Fruit fly (Drosophila melanogaster) whole organism, pupa: ENCODE data around the gene Edc3.

Source experiments
- CG10348 ChIP-seq: fragments of 200-800 bp; sonication (Bioruptor generic); IDR thresholded peaks from 2 replicates; pipeline ENCODE4 v1.3.6; 2022; ENCODE audit warnings: missing biosample characterization, missing genetic modification characterization
- CG12605 ChIP-seq: fragments of 200-800 bp; sonication (Bioruptor generic); IDR thresholded peaks from 2 replicates; pipeline ENCODE4 v1.3.6; 2022; ENCODE audit warnings: missing biosample characterization, missing genetic modification characterization
- CG13204 ChIP-seq: fragments of 200-800 bp; sonication (Bioruptor generic); optimal IDR thresholded peaks from 2 replicates; lab custom pipeline; 2018; ENCODE audit warnings: missing biosample characterization, mild to moderate bottlenecking, missing genetic modification characterization, moderate library complexity
- CG14655 ChIP-seq: fragments of 200-800 bp; sonication (Bioruptor generic); optimal IDR thresholded peaks from 3 replicates; lab custom pipeline; 2017; ENCODE audit warnings: mild to moderate bottlenecking, missing biosample characterization, missing genetic modification reagents, missing genetic modification characterization
- CG15710 ChIP-seq: fragments of 200-800 bp; sonication (Bioruptor generic); optimal IDR thresholded peaks from 2 replicates; lab custom pipeline; 2018; ENCODE audit warnings: missing biosample characterization, mild to moderate bottlenecking, missing genetic modification characterization, moderate library complexity
- CG17806 ChIP-seq: fragments of 200-800 bp; sonication (Bioruptor generic); optimal IDR thresholded peaks from 2 replicates; lab custom pipeline; 2018; ENCODE audit warnings: missing biosample characterization, mild to moderate bottlenecking, missing genetic modification characterization, moderate library complexity
- CG32121 ChIP-seq: fragments of 200-800 bp; sonication (Bioruptor generic); IDR thresholded peaks from 2 replicates; pipeline ENCODE4 v1.3.6; 2022; ENCODE audit warnings: missing biosample characterization, missing genetic modification characterization
- CG34367 ChIP-seq: fragments of 200-800 bp; sonication (Bioruptor generic); optimal IDR thresholded peaks from 2 replicates; lab custom pipeline; 2018; ENCODE audit warnings: missing biosample characterization, mild to moderate bottlenecking, missing genetic modification characterization
- CG4496 ChIP-seq: fragments of 200-800 bp; sonication (Bioruptor generic); IDR thresholded peaks from 3 replicates; pipeline ENCODE4 v1.3.6; 2022; ENCODE audit warnings: missing biosample characterization, missing genetic modification characterization
- CG8159 ChIP-seq: fragments of 200-800 bp; sonication (Bioruptor generic); optimal IDR thresholded peaks from 3 replicates; lab custom pipeline; 2018; ENCODE audit warnings: missing biosample characterization, mild to moderate bottlenecking, missing genetic modification characterization, moderate library complexity
- CG8301 ChIP-seq: fragments of 200-800 bp; sonication (Bioruptor generic); optimal IDR thresholded peaks from 2 replicates; lab custom pipeline; 2018; ENCODE audit warnings: missing biosample characterization, mild to moderate bottlenecking, missing genetic modification characterization
- CG9948 ChIP-seq: fragments of 200-800 bp; sonication (Bioruptor generic); optimal IDR thresholded peaks from 2 replicates; lab custom pipeline; 2018; ENCODE audit warnings: missing biosample characterization, mild to moderate bottlenecking, missing genetic modification characterization, moderate library complexity
- D1 ChIP-seq: fragments of 200-800 bp; sonication (Bioruptor generic); optimal IDR thresholded peaks from 2 replicates; lab custom pipeline; 2018; ENCODE audit warnings: missing biosample characterization, mild to moderate bottlenecking, missing genetic modification characterization, moderate library complexity
- EcR ChIP-seq: fragments of 200-800 bp; sonication (Bioruptor generic); optimal IDR thresholded peaks from 3 replicates; lab custom pipeline; 2019; ENCODE audit warnings: missing biosample characterization, missing genetic modification characterization, mild to moderate bottlenecking, moderate library complexity, missing genetic modification reagents
- Ets98B ChIP-seq: fragments of 200-800 bp; sonication (Bioruptor generic); IDR thresholded peaks from 2 replicates; pipeline ENCODE4 v1.3.6; 2022; ENCODE audit warnings: missing biosample characterization, missing genetic modification characterization
- Pif1A ChIP-seq: fragments of 200-800 bp; sonication (Bioruptor generic); optimal IDR thresholded peaks from 3 replicates; lab custom pipeline; 2016; ENCODE audit warnings: missing biosample characterization, missing genetic modification characterization
- Pif1B ChIP-seq: fragments of 200-800 bp; sonication (Bioruptor generic); optimal IDR thresholded peaks from 3 replicates; lab custom pipeline; 2016; ENCODE audit warnings: missing biosample characterization, missing genetic modification characterization
- Snoo ChIP-seq: fragments of 200-800 bp; sonication (Bioruptor generic); optimal IDR thresholded peaks from 3 replicates; lab custom pipeline; 2017; ENCODE audit warnings: missing biosample characterization, mild to moderate bottlenecking, missing genetic modification characterization, inconsistent platforms
- fd96Ca ChIP-seq: fragments of 200-800 bp; sonication (Bioruptor generic); IDR thresholded peaks from 3 replicates; pipeline ENCODE4 v1.3.6; 2022; ENCODE audit warnings: missing biosample characterization, missing genetic modification characterization
- gl ChIP-seq: fragments of 200-800 bp; sonication (Bioruptor generic); optimal IDR thresholded peaks from 2 replicates; lab custom pipeline; 2018; ENCODE audit warnings: missing biosample characterization, mild to moderate bottlenecking, missing genetic modification characterization
- rn ChIP-seq: fragments of 200-800 bp; sonication (Bioruptor generic); IDR thresholded peaks from 2 replicates; pipeline ENCODE4 v1.3.6; 2022; ENCODE audit warnings: missing biosample characterization, missing genetic modification characterization

Edc3 gene

DNA sequence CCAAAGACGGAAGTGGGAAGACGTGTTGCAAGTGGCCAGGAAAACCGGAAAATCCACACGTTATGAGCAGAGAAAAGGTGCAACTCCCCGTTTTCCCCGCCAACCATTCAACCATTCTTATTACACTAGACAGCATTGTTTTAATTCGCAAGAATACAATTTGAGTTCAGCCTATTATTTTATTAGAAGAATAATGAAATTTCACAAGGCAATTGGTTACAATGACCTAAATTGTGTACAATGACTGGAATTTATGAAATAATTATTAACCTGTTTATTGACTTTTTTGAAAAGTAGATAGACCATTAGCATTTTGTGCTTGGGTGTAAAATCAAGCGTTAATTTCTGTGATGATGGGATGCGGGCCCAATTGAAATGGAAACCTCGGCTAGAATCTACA is 25.1 kb downstream of the Edc3 start:
- TF ChIP-seq rn (GFP tag; lab: Robert Waterston, UW) (no peak), Pif1A (GFP tag; lab: Kevin White, UChicago) (no peak), CG13204 (GFP tag; lab: Kevin White, UChicago) (no peak), CG14655 (GFP tag; lab: Kevin White, UChicago) (peak; percentile 81), CG8301 (tag; lab: Kevin White, UChicago) (peak; percentile 65), CG12605 (GFP tag; lab: Robert Waterston, UW) (no peak; the same call in 1 of the 2 replicates), CG17806 (tag; lab: Kevin White, UChicago) (no peak), Pif1B (peak; percentile 8), Ets98B (GFP tag; lab: Robert Waterston, UW) (peak; percentile 57; the same call in 1 of the 2 replicates), Snoo (tag; lab: Kevin White, UChicago) (no peak), CG4496 (GFP tag; lab: Robert Waterston, UW) (peak; percentile 19; the same call in 1 of the 3 replicates), CG15710 (tag; lab: Kevin White, UChicago) (no peak), CG34367 (tag; lab: Kevin White, UChicago) (no peak), gl (tag; lab: Kevin White, UChicago) (no peak), EcR (no peak), CG9948 (tag; lab: Kevin White, UChicago) (peak; percentile 14), CG32121 (GFP tag; lab: Robert Waterston, UW) (0 out of 2 replicates have a peak, but pooled peaks have one; percentile 27), CG8159 (tag; lab: Kevin White, UChicago) (no peak), D1 (tag; lab: Kevin White, UChicago) (no peak), CG10348 (GFP tag; lab: Robert Waterston, UW) (no peak), fd96Ca (GFP tag; lab: Robert Waterston, UW) (no peak)

DNA sequence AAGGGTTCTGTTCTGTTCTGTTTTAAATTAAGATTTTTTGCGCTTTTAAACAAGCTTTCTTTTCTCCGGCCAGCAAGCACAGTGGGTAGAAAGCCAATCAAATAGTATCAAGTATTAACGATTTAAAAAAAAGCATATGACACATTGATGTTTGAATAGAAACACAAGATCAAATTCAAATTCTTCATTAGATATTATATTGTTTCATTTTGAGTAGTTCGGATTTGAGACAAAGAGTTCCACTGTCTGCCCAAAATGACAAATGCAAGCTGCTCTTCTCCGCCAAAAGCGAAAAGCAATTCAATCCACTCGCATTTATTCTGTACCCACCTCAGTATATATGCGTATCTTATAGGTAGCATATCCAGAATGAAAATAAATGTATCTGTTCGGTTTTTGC is 27.4 kb downstream of the Edc3 start:
- TF ChIP-seq fd96Ca (GFP tag; lab: Robert Waterston, UW) (peak; percentile 59; the same call in 1 of the 3 replicates), CG17806 (tag; lab: Kevin White, UChicago) (peak; percentile 8), CG15710 (tag; lab: Kevin White, UChicago) (no peak), Pif1B (peak; percentile 66), D1 (tag; lab: Kevin White, UChicago) (no peak), EcR (no peak), CG12605 (GFP tag; lab: Robert Waterston, UW) (no peak), gl (tag; lab: Kevin White, UChicago) (no peak), CG9948 (tag; lab: Kevin White, UChicago) (no peak), Pif1A (GFP tag; lab: Kevin White, UChicago) (peak; percentile 75), rn (GFP tag; lab: Robert Waterston, UW) (no peak), Snoo (tag; lab: Kevin White, UChicago) (peak; percentile 73), CG8159 (tag; lab: Kevin White, UChicago) (peak; percentile 7), CG13204 (GFP tag; lab: Kevin White, UChicago) (no peak), Ets98B (GFP tag; lab: Robert Waterston, UW) (peak; percentile 31; the same call in 1 of the 2 replicates), CG14655 (GFP tag; lab: Kevin White, UChicago) (peak; percentile 44), CG8301 (tag; lab: Kevin White, UChicago) (no peak), CG32121 (GFP tag; lab: Robert Waterston, UW) (peak; percentile 45; the same call in 1 of the 2 replicates), CG4496 (GFP tag; lab: Robert Waterston, UW) (peak; percentile 75), CG34367 (tag; lab: Kevin White, UChicago) (no peak), CG10348 (GFP tag; lab: Robert Waterston, UW) (no peak)

DNA sequence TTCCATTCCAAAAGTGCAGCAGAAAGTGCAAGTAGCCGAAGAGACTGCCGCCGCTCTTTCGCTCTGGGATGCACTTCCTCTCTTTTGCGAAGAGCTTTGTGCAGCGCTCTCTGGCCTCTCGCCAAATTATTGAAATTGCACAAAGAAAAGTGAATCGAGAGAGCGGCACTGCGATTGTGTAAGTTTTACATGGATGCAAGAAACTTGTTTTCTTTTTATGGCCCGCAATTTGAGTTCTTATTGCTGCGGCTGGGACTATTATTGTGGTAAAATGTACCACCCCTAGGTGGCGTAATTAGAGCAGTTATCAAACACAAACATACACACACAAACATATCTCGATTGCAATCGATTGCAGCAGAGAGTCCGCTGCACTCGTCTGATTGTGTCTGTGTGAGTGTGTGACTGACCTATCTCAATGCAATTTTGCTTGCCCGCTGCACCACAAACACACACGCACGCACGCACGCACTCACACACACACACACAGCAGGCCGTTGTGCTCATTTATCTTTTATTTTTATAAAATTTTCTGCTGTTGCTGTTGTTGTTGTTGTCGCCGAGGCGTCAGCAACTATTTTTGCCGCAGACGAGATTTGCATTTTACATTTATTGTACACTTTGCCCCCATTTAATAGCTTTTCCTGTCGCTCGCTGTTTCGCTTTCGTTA is 29.2 kb downstream of the Edc3 start:
- TF ChIP-seq Pif1B (peak; percentile 19), D1 (tag; lab: Kevin White, UChicago) (no peak), Pif1A (GFP tag; lab: Kevin White, UChicago) (peak; percentile 20), CG14655 (GFP tag; lab: Kevin White, UChicago) (peak; percentile 38), CG34367 (tag; lab: Kevin White, UChicago) (no peak), CG15710 (tag; lab: Kevin White, UChicago) (peak; percentile 24), Snoo (tag; lab: Kevin White, UChicago) (no peak), fd96Ca (GFP tag; lab: Robert Waterston, UW) (peak; percentile 61; the same call in 1 of the 3 replicates), Ets98B (GFP tag; lab: Robert Waterston, UW) (peak; percentile 54; the same call in 1 of the 2 replicates), CG32121 (GFP tag; lab: Robert Waterston, UW) (peak; percentile 42; the same call in 1 of the 2 replicates), CG8159 (tag; lab: Kevin White, UChicago) (no peak), CG8301 (tag; lab: Kevin White, UChicago) (peak; percentile 22), rn (GFP tag; lab: Robert Waterston, UW) (no peak), CG13204 (GFP tag; lab: Kevin White, UChicago) (peak; percentile 82), CG17806 (tag; lab: Kevin White, UChicago) (peak; percentile 12), EcR (peak; percentile 98), CG9948 (tag; lab: Kevin White, UChicago) (no peak), CG4496 (GFP tag; lab: Robert Waterston, UW) (peak; percentile 44; the same call in 2 of the 3 replicates), gl (tag; lab: Kevin White, UChicago) (peak; percentile 5)

- TF ChIP-seq CG12605 (GFP tag; lab: Robert Waterston, UW) = peak; percentile 23; the same call in 1 of the 2 replicates
- peak; percentile 40 for TF ChIP-seq CG14655 (GFP tag; lab: Kevin White, UChicago)
- TF ChIP-seq CG32121 (GFP tag; lab: Robert Waterston, UW) = peak; percentile 47; the same call in 1 of the 2 replicates
- TF ChIP-seq EcR = peak; percentile 90
- no peak for TF ChIP-seq Pif1B
- TF ChIP-seq Ets98B (GFP tag; lab: Robert Waterston, UW) = peak; percentile 49; the same call in 1 of the 2 replicates
- no peak for TF ChIP-seq gl (tag; lab: Kevin White, UChicago)
Observed at dm6 chr3L:17498952-17499710, 30.5 kb downstream of the Edc3 start.
